Fruit fly (Drosophila melanogaster) S2 (cell line): ENCODE data around the gene CG33332.

ENCODE experiments used
- CG8478 ChIP-seq: fragments of >200 bp; optimal IDR thresholded peaks from 2 replicates; lab custom pipeline; 2018
- CTCF ChIP-seq, 2 experiments: fragments of >200 bp; optimal IDR thresholded peaks; 2 replicates each; lab custom pipeline; 2018

Gene CG33332

DNA sequence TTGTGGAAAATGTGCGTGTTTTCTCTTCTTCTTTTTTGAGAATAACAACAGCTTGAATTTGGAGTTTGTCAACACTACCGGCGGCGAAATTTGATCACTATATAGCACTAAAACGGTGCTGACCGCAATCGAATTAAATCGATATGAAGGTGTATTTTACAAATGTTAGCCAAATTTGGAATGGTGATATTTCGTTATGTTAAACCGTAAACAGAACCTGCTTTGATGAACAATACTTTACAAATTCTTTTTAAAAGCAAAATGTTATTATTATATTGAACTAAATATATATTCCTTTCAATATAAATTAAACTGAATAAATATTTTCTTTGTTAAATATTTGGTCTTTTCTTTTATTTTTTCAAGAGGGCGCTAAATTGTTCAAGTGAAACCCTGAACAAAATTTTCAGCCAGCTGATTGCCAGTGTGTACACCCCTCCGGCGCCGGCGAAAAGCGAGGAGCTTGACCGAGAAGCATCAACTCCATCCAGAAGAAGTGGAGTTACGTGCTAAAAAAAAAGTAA lies at the start of gene CG33332, which contains the start of the genes Rrp6 and CG33331:
Gene CG33332 (plus strand): TSS at position 446 of the 524 bp plus-strand sequence.
Gene Rrp6 (minus strand): TSS at position 236 of the 524 bp plus-strand sequence.
Gene CG33331 (plus strand): TSS at position 446 of the 524 bp plus-strand sequence.
- TF ChIP-seq CTCF (optimal IDR thresholded peaks at IDR 0.05; lab: Kevin White, UChicago) (no peak), CG8478 (lab: Kevin White, UChicago) (no peak)

DNA sequence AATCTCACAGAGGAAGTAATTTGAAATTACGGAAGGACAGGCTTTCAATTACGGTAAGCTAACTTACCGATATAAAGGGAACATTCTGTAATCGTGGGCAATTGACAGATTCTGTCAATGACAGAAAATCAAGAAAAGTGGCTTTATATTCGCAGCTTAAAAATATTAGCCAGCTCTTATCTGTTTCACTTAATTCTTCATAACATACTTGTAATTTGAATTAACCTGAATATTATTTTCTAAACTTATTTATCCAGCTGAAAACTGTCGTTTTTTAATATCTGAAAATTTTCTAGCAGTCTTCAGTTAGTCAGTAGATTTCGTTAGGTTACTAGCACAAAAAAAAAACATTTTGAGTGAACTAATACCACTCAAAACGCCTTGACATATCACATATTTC lies 41.5 kb upstream of the CG33332 start, which contains the start of gene CG3610:
Gene CG3610 (plus strand): TSS at position 301 of the 400 bp plus-strand sequence.
- TF ChIP-seq CTCF (optimal IDR thresholded peaks at IDR 0.05; lab: Kevin White, UChicago), result no peak

DNA sequence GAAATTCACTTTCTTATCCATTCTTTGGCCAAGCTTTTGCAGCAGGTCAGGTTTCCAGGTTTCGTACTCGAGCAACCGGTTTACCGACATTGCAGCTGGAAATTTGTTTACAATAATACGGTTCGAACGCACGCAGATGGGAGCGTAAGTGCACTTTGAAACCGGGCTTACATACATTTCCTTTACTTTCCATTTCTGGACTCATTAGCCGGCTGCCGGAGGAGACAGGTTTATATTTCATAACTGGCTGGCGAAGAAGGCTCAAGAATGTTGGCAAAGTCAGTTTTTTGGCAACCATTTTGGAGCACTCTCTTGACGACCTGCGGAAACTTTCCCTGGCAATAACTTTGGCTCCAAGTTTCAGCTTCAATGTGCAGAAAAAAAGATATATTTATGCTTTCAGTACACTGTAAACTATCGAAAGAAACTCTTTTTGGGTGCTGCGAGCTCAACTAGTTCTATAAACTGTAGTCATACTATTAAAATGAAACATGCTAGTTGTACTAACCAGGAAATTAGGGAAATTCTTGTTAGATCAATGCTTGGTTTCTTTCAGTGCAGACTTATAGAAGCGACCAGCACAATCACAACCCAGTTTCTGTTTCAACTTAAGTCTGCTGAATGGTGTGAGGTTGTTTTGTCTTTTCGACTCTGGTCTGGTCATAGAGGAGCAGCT lies 39.2 kb upstream of the CG33332 start:
- no peak for TF ChIP-seq CG8478 (lab: Kevin White, UChicago)
- TF ChIP-seq CTCF (optimal IDR thresholded peaks at IDR 0.05; lab: Kevin White, UChicago), result no peak

DNA sequence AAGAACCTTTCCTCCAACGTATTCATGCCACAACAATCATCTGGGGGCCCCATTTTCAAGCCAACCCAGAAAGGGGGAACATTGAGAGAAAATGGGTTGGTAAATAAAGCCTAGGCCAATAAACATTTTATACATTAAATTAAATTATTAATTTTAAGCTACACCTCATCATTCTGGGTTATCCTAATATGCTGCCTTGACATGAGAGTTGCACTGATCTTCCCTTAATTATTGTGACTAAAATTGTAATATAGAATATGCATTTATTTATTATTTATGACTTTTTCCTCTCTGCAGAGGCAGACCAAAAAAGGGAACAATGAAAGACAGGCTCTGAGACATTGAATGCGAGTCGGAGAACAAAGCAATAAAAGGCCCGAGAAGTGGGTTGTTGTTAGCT lies 38.4 kb upstream of the CG33332 start:
- TF ChIP-seq CG8478 (lab: Kevin White, UChicago), result no peak
- no peak for TF ChIP-seq CTCF (optimal IDR thresholded peaks at IDR 0.05; lab: Kevin White, UChicago)

DNA sequence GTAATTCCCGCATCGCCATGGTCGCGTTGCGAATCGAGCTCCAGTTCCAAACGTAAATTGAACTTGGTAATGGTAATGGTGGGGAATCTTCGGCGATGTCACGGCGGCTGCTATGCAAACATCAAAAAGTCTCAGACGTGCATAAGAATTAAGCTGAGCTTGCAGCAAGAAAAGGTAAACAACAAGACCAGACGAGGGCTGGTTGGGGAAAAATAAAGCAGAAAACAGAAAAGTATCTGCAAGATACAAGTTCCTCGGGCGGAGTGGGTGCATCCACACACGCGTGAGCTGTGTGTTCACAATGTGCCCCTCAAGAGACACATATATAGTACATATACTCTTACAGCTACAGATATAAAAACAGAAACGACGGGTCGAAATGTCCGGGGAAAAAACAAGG lies 33.6 kb upstream of the CG33332 start:
- no peak for TF ChIP-seq CG8478 (lab: Kevin White, UChicago)
- TF ChIP-seq CTCF (optimal IDR thresholded peaks at IDR 0.05; lab: Kevin White, UChicago), result no peak

DNA sequence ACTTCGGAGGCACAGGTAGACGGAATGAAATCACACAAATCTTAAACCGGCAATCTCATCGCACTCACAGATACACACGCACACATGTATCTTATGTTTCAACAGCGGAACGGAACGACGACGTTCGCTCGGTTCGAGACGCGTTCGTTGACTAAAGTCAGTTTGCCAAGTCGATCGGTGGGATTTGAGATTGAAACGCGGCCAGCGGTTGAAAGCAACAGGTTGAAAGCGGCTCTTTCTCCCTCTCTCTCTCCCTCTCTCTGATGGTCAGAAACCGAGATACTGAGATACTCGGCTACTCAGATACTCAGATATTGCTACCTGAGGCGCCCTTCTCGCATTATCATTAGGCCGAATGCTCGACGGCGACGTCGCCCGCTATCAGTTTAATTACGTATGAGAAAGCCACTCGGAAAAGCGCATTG lies 32.5 kb upstream of the CG33332 start:
- no peak for TF ChIP-seq CG8478 (lab: Kevin White, UChicago)
- no peak for TF ChIP-seq CTCF (optimal IDR thresholded peaks at IDR 0.05; lab: Kevin White, UChicago)

DNA sequence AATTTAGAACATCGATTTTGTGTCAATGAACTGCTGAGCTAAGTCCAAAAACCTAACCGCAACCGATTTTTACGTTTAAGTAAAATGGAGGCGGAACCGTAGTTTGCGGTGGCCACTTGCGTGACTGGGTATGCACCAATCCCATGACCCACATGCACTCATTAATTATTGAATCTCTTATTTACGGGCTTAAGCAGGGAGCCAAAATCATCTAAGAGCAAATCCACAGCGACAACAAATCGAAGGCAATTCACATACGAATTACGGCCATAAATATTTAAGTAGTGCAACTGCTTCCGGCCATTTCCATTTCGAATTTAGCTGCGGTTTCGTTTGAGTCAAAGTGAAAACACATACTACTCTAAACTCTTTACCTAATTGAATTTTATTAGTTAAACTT lies 21.4 kb upstream of the CG33332 start:
- no peak for TF ChIP-seq CG8478 (lab: Kevin White, UChicago)
- no peak for TF ChIP-seq CTCF (optimal IDR thresholded peaks at IDR 0.05; lab: Kevin White, UChicago)

DNA sequence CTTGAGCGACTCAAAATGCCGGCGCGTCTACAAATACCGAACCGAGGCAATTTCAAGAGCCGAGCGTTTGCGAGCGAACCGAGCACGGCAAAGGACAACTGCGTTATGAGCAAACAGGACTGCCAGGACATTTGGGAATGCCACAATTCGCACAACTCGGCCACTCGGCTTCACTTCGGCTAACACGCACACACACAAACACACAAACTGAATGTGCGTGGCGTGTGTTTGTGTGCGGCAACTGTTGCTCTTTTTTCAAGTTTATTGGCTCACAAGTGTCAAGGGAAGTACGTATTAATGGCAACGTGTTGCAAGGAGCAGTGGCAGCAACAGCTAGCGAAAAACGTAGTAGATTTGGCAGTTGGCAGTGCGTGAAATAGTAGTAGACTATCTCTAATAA lies 12.9 kb upstream of the CG33332 start:
- no peak for TF ChIP-seq CG8478 (lab: Kevin White, UChicago)
- no peak for TF ChIP-seq CTCF (optimal IDR thresholded peaks at IDR 0.05; lab: Kevin White, UChicago)

DNA sequence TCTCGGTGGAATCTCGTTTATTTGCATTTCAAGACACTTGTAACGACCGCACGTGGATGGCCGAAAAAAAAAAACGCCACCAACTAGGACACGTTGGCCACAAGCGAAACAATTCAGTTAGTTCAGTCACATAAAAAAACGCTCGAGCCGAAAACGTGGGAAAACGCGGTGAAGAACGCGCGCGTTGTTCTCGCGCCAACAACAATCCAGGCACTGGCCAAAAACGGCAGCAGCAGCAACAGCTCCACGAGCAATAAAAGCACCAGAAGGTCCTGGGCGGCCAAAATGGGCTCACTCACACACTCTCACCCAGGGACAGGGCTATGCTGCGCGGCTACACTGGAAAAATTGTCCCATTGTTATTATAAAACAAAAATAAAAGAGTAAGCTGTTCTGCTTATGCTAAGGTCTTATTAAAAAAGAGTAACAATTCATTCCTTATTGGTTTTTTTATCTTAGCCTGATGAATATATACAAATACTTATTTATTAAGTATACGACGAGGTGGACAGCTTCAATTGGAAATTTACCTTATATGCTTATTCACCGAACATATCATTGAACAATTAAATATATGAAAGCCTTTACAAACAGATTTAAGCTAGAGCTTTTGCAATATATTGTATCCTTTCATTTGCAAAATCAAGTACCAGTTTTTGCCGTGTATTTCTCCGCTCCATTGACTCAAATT lies 10.8 kb upstream of the CG33332 start, which contains the start of gene btsz:
Gene btsz (minus strand): TSS at position 215 of the 691 bp plus-strand sequence.
- TF ChIP-seq CTCF (optimal IDR thresholded peaks at IDR 0.05; lab: Kevin White, UChicago) (no peak), CG8478 (lab: Kevin White, UChicago) (no peak)

DNA sequence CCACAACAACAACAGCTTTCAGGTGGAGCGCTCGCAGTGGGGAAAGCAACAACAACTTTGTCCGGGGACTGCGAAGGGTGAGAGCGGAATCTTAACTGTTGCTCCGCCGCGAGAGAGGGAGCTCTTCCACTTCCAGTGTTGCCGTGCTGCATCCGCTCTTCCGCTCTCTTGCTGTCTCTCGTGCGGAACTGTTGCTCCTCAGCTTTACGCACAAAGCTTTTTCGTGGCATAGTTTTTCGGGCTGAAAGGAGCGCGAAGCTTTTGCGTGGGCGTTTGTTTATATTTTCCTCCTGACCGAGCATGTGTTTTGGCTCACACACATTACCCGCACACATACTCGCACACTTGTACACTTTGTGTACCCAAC lies 10.3 kb upstream of the CG33332 start:
- TF ChIP-seq CG8478 (lab: Kevin White, UChicago), result no peak
- no peak for TF ChIP-seq CTCF (optimal IDR thresholded peaks at IDR 0.05; lab: Kevin White, UChicago)

DNA sequence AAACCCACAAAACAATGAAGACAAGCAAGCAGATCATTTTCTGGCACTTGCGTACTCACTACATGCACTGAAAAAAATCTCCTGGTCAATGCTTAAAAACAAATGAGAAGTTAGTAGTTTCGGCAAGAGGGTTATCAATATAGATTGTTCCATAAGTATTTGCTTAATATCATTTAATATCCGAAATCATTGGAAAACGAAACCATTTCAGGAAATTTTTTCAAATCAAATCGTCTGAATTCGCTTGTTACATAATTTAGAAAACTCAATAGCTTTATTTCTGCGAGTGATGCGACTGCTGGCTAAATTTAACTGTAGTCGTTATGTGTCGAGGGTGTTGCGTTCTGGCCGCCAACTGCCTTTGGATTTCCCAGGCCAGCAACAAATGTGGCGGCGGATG lies 8.1 kb upstream of the CG33332 start:
- TF ChIP-seq CTCF (optimal IDR thresholded peaks at IDR 0.05; lab: Kevin White, UChicago), result no peak
- TF ChIP-seq CG8478 (lab: Kevin White, UChicago), result no peak

DNA sequence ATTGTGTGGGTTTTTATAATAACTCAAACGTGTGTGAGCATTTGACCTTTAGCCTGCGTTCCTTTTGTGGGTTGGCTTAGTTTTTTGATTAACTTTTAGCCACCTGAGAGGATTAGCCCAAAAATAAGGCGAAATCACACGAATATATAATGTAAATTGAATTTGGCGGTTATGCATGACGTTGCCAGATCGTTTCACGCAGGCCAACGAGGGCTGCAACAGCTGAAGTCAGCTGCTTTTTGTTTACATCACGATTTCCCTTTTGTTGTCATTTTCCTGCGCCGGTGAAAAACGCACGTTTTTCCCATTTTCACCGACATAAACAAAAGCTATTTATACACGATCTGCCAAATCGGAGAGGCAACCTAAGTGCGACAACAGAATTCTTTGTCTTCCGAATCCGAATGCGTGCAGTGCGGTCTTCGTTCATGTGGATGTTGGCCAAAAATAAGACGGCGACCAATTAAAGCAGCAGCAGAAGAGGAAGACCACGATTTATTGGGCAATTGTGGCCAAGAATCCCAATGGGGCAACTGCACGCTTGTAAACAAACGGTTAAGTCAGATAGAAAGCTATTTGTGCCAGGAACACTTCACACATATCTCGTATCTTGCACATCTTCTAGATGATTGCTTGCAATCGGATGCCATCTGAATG lies 6.9 kb upstream of the CG33332 start, which contains the start of gene CG3631:
Gene CG3631 (plus strand): TSS at position 251 of the 657 bp plus-strand sequence.
- TF ChIP-seq CG8478 (lab: Kevin White, UChicago), result no peak
- TF ChIP-seq CTCF (optimal IDR thresholded peaks at IDR 0.05; lab: Kevin White, UChicago), result no peak

DNA sequence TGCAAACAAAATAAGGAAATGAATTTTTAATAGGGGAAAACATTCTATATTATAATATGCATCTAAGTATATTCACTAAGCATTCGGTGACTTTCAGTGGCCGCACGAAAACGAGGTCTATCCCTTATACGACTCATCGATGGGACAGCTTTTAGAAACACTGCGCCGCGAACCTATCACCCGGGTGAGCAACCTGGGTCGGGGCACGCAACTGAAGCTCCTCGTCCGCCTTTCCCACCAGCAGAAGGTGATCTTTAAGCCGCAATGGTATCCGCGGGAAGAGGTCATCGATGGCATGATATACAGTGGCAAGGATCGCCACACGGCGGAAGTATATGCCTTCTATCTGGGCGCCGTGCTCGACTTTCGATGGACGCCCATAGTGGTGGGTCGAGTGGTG lies 5.4 kb upstream of the CG33332 start:
- TF ChIP-seq CTCF (optimal IDR thresholded peaks at IDR 0.05; lab: Kevin White, UChicago), result no peak
- no peak for TF ChIP-seq CG8478 (lab: Kevin White, UChicago)

DNA sequence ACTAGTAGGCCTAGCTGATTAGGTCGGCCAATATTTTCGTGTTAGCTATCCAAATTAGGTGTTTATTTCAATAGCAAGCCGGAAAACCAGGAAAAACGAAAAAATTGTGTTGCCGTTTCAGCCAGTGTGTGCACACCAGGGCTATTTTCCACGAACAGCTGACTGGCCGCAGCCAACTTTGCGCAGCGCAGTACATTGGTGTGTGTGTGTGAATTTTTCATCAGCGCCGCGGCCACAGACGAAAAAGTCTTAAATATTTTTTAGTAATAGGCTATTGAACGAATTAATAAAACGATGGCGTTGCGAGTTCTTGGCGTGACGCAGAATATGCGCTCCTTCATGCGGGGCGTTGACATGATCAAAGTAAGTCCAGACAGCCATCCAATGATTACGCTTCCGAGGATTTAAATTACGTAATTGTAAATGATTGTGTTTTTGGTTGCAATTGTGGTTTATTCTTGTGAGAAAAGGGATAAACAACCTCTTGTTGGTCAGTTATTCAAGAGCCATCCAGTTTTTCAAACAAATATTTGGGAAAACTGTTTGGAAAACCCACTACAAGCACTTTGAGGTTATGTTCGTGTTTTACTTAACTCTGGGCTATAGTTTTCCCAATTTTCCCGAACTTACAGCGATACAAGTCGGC lies 3.9 kb downstream of the CG33332 start, which contains the start of the genes CycC and UQCR-C1:
Gene CycC (minus strand): TSS at position 142 of the 646 bp plus-strand sequence.
Gene UQCR-C1 (plus strand): TSS at position 168 of the 646 bp plus-strand sequence.
- TF ChIP-seq CG8478 (lab: Kevin White, UChicago), result no peak
- TF ChIP-seq CTCF (optimal IDR thresholded peaks at IDR 0.05; lab: Kevin White, UChicago), result no peak
